Worm (Caenorhabditis elegans) whole organism, L4 larva: Measurements from ENCODE around the gene npr-27.

Source experiments
- D1046.2 ChIP-seq: fragments of 200-800 bp; sonication (Bioruptor generic); IDR thresholded peaks from 2 replicates; pipeline ENCODE4 v1.3.6; 2022; ENCODE audit warnings: missing genetic modification characterization, missing compliant biosample characterization
- R02D3.7 ChIP-seq: fragments of 150-350 bp; sonication (generic microtip); optimal IDR thresholded peaks from 3 replicates; lab custom pipeline; 2014; ENCODE audit warnings: missing biosample characterization, missing genetic modification characterization
- ZK337.2 ChIP-seq: fragments of 200-800 bp; sonication (Bioruptor generic); IDR thresholded peaks from 2 replicates; pipeline ENCODE4 v1.3.6; 2022; ENCODE audit warnings: missing genetic modification reagents, missing genetic modification characterization, missing compliant biosample characterization
- aha-1 ChIP-seq: fragments of 150-350 bp; peaks from one replicate; lab custom pipeline; 2014; ENCODE audit warnings: missing biosample characterization, missing genetic modification characterization
- arid-1 ChIP-seq: fragments of 200-800 bp; sonication (Bioruptor generic); conservative IDR thresholded peaks from 2 replicates; pipeline ENCODE4 v1.3.6; 2022; ENCODE audit warnings: missing genetic modification reagents, missing genetic modification characterization, missing compliant biosample characterization
- ceh-20 ChIP-seq: fragments of 200-800 bp; sonication (Bioruptor generic); IDR thresholded peaks from 2 replicates; pipeline ENCODE4 v1.3.6; 2022; ENCODE audit warnings: missing genetic modification reagents, missing genetic modification characterization, missing compliant biosample characterization
- ceh-62 ChIP-seq: sonication (generic microtip); optimal IDR thresholded peaks from 2 replicates; lab custom pipeline; 2017; ENCODE audit warnings: missing biosample characterization, missing genetic modification characterization
- ceh-82 ChIP-seq: sonication (generic microtip); optimal IDR thresholded peaks from 2 replicates; lab custom pipeline; 2017; ENCODE audit warnings: missing biosample characterization, missing genetic modification characterization
- ctbp-1 ChIP-seq: fragments of 200-800 bp; sonication (Bioruptor generic); IDR thresholded peaks from 2 replicates; pipeline ENCODE4 v1.3.6; 2022; ENCODE audit warnings: missing genetic modification reagents, missing genetic modification characterization, missing compliant biosample characterization
- daf-8 ChIP-seq: fragments of 200-800 bp; sonication (Bioruptor generic); IDR thresholded peaks from 2 replicates; pipeline ENCODE4 v1.3.6; 2022; ENCODE audit warnings: missing genetic modification characterization, missing compliant biosample characterization
- dmd-6 ChIP-seq: fragments of 200-800 bp; sonication (Bioruptor generic); IDR thresholded peaks from 2 replicates; pipeline ENCODE4 v1.3.6; 2022; ENCODE audit warnings: missing genetic modification reagents, missing genetic modification characterization, missing compliant biosample characterization
- dmd-8 ChIP-seq: fragments of 200-800 bp; sonication (Bioruptor generic); IDR thresholded peaks from 2 replicates; pipeline ENCODE4 v1.3.6; 2022; ENCODE audit warnings: missing genetic modification characterization, missing compliant biosample characterization
- fos-1 ChIP-seq: fragments of 150-350 bp; optimal IDR thresholded peaks from 2 replicates; lab custom pipeline; 2014; ENCODE audit warnings: missing biosample characterization, missing genetic modification characterization
- gei-8 ChIP-seq: fragments of 200-800 bp; sonication (Bioruptor generic); optimal IDR thresholded peaks from 2 replicates; lab custom pipeline; 2018; ENCODE audit warnings: mild to moderate bottlenecking, missing genetic modification characterization, missing compliant biosample characterization
- hif-1 ChIP-seq, 2 experiments: sonication (generic microtip); optimal IDR thresholded peaks; 2 replicates each; lab custom pipeline; 2016 to 2017; ENCODE audit warnings: missing compliant biosample characterization in 2 of 2, missing genetic modification characterization in 2 of 2, missing genetic modification reagents in 2 of 2, missing genotype in 2 of 2, mild to moderate bottlenecking in 1 of 2
- hlh-30 ChIP-seq: sonication (generic microtip); optimal IDR thresholded peaks from 2 replicates; lab custom pipeline; 2017; ENCODE audit warnings: antibody characterized with exemption, mild to moderate bottlenecking, missing genetic modification characterization, missing compliant biosample characterization; ENCODE audit not compliant: insufficient read depth
- jun-1 ChIP-seq: fragments of 150-350 bp; optimal IDR thresholded peaks from 2 replicates; lab custom pipeline; 2014; ENCODE audit warnings: missing biosample characterization, missing genetic modification reagents, missing genetic modification characterization
- lim-7 ChIP-seq: fragments of 200-800 bp; sonication (Bioruptor generic); IDR thresholded peaks from 2 replicates; pipeline ENCODE4 v1.3.6; 2022; ENCODE audit warnings: missing genetic modification characterization, missing compliant biosample characterization
- lin-29 ChIP-seq: fragments of 200-800 bp; sonication (Bioruptor generic); IDR thresholded peaks from 2 replicates; pipeline ENCODE4 v1.3.6; 2022; ENCODE audit warnings: missing genetic modification reagents, missing genetic modification characterization, missing compliant biosample characterization
- lir-3 ChIP-seq: sonication (generic microtip); optimal IDR thresholded peaks from 2 replicates; lab custom pipeline; 2016; ENCODE audit warnings: mild to moderate bottlenecking, missing genetic modification characterization, missing compliant biosample characterization
- mdl-1 ChIP-seq, 2 experiments: fragments of 150-350 bp in 1 of 2; sonication (generic microtip) in 1 of 2; optimal IDR thresholded peaks; 2 replicates each; lab custom pipeline; 2014 to 2017; ENCODE audit warnings: missing biosample characterization in 2 of 2, missing genetic modification characterization in 2 of 2
- mep-1 ChIP-seq: fragments of 150-350 bp; sonication (generic microtip); optimal IDR thresholded peaks from 3 replicates; lab custom pipeline; 2014; ENCODE audit warnings: missing biosample characterization, missing genetic modification characterization
- mes-2 ChIP-seq: sonication (generic microtip); optimal IDR thresholded peaks from 2 replicates; lab custom pipeline; 2016; ENCODE audit warnings: missing genotype, mild to moderate bottlenecking, missing genetic modification characterization, missing compliant biosample characterization; ENCODE audit not compliant: poor library complexity, severe bottlenecking
- nhr-10 ChIP-seq: fragments of 150-350 bp; optimal IDR thresholded peaks from 2 replicates; lab custom pipeline; 2014; ENCODE audit warnings: missing biosample characterization, missing genetic modification characterization
- nhr-102 ChIP-seq: sonication (generic microtip); optimal IDR thresholded peaks from 2 replicates; lab custom pipeline; 2016; ENCODE audit warnings: mild to moderate bottlenecking, missing genetic modification characterization, moderate library complexity, missing compliant biosample characterization
- nhr-25 ChIP-seq: sonication (generic microtip); optimal IDR thresholded peaks from 2 replicates; lab custom pipeline; 2017; ENCODE audit warnings: missing genetic modification characterization, mild to moderate bottlenecking, missing compliant biosample characterization, antibody characterized with exemption, moderate library complexity, borderline replicate concordance; ENCODE audit not compliant: insufficient read depth
- nhr-28 ChIP-seq: fragments of 150-350 bp; optimal IDR thresholded peaks from 2 replicates; lab custom pipeline; 2014; ENCODE audit warnings: missing biosample characterization, missing genetic modification characterization
- nhr-41 ChIP-seq: fragments of 200-800 bp; sonication (Bioruptor generic); IDR thresholded peaks from 2 replicates; pipeline ENCODE4 v1.3.6; 2022; ENCODE audit warnings: missing genetic modification reagents, missing genetic modification characterization, missing compliant biosample characterization
- nhr-6 ChIP-seq: fragments of 150-350 bp; optimal IDR thresholded peaks from 2 replicates; lab custom pipeline; 2014; ENCODE audit warnings: missing biosample characterization, missing genetic modification characterization
- nhr-76 ChIP-seq: fragments of 150-350 bp; optimal IDR thresholded peaks from 2 replicates; lab custom pipeline; 2014; ENCODE audit warnings: missing biosample characterization, missing genetic modification characterization
- nhr-77 ChIP-seq: fragments of 150-350 bp; optimal IDR thresholded peaks from 2 replicates; lab custom pipeline; 2014; ENCODE audit warnings: missing biosample characterization, missing genetic modification characterization
- pqm-1 ChIP-seq: sonication (generic microtip); optimal IDR thresholded peaks from 2 replicates; lab custom pipeline; 2017; ENCODE audit warnings: missing biosample characterization, missing genetic modification characterization
- rbr-2 ChIP-seq: sonication (generic microtip); optimal IDR thresholded peaks from 2 replicates; lab custom pipeline; 2016; ENCODE audit warnings: missing genotype, missing genetic modification characterization, missing compliant biosample characterization
- spr-1 ChIP-seq: sonication (generic microtip); optimal IDR thresholded peaks from 2 replicates; lab custom pipeline; 2016; ENCODE audit warnings: mild to moderate bottlenecking, missing genetic modification characterization, missing compliant biosample characterization
- spr-3 ChIP-seq: fragments of 200-800 bp; sonication (Bioruptor generic); optimal IDR thresholded peaks from 2 replicates; lab custom pipeline; 2018; ENCODE audit warnings: mild to moderate bottlenecking, missing genetic modification characterization, missing compliant biosample characterization
- unc-39 ChIP-seq: sonication (generic microtip); optimal IDR thresholded peaks from 2 replicates; lab custom pipeline; 2017; ENCODE audit warnings: missing biosample characterization, missing genetic modification characterization
- ztf-11 ChIP-seq: fragments of 150-350 bp; optimal IDR thresholded peaks from 2 replicates; lab custom pipeline; 2014; ENCODE audit warnings: missing biosample characterization, missing genetic modification characterization
- ztf-7 ChIP-seq: fragments of 150-350 bp; optimal IDR thresholded peaks from 2 replicates; lab custom pipeline; 2014; ENCODE audit warnings: missing biosample characterization, missing genetic modification characterization

The npr-27 gene

ce11 chrIV:7258253-7258652, 47.2 kb upstream of the npr-27 start, which contains the start of gene C06E4.6 (continued):
- peak in 1 of 2 experiments; percentile 66 for TF ChIP-seq mdl-1 (tag; optimal IDR thresholded peaks at IDR 0.05; lab: Kevin White, UChicago)
- TF ChIP-seq ceh-20 (GFP tag; lab: Robert Waterston, UW) = no peak
- no peak for TF ChIP-seq nhr-10 (tag; lab: Kevin White, UChicago)
- TF ChIP-seq ztf-7 (tag; lab: Kevin White, UChicago) = no peak
- no peak for TF ChIP-seq hif-1 (tag; optimal IDR thresholded peaks at IDR 0.05; lab: Kevin White, UChicago)
- peak; percentile 82 for TF ChIP-seq dmd-6
- no peak for TF ChIP-seq ZK337.2 (GFP tag; lab: Robert Waterston, UW)
- peak; percentile 7 for TF ChIP-seq nhr-77
- TF ChIP-seq spr-3 (GFP tag; lab: Kevin White, UChicago) = no peak
- TF ChIP-seq fos-1 (tag; lab: Kevin White, UChicago) = no peak
- TF ChIP-seq rbr-2 (tag; lab: Kevin White, UChicago) = no peak
- TF ChIP-seq nhr-25 (tag; lab: Kevin White, UChicago) = no peak
- TF ChIP-seq dmd-8 (GFP tag; lab: Robert Waterston, UW) = no peak
- no peak for TF ChIP-seq ceh-62
- no peak for TF ChIP-seq nhr-41 (GFP tag; lab: Robert Waterston, UW)
- TF ChIP-seq D1046.2 (GFP tag; lab: Robert Waterston, UW) = no peak
- no peak for TF ChIP-seq ceh-82 (tag; lab: Kevin White, UChicago)
- TF ChIP-seq lir-3 (tag; lab: Kevin White, UChicago) = no peak
- TF ChIP-seq daf-8 (GFP tag; lab: Robert Waterston, UW) = no peak

- TF ChIP-seq nhr-102 (peak; percentile 71), nhr-28 (tag; lab: Kevin White, UChicago) (peak; percentile 97), nhr-41 (GFP tag; lab: Robert Waterston, UW) (no peak), dmd-6 (peak; percentile 81), hlh-30 (tag; lab: Kevin White, UChicago) (peak; percentile 5), nhr-77 (peak; percentile 25), R02D3.7 (tag; lab: Kevin White, UChicago) (no peak)
Measured at ce11 chrIV:7260587-7260986, 44.8 kb upstream of the npr-27 start, which contains the start of gene C06E4.3. C06E4.3 (plus strand) TSS chrIV:7260875.

- TF ChIP-seq ztf-11 (tag; lab: Kevin White, UChicago) (no peak), ctbp-1 (GFP tag; lab: Robert Waterston, UW) (no peak), arid-1 (GFP tag; lab: Robert Waterston, UW) (no peak), jun-1 (no peak), spr-1 (tag; lab: Kevin White, UChicago) (no peak), aha-1 (tag; lab: Kevin White, UChicago) (no peak), lim-7 (no peak), pqm-1 (tag; lab: Kevin White, UChicago) (no peak), lin-29 (no peak), unc-39 (tag; lab: Kevin White, UChicago) (no peak), nhr-76 (tag; lab: Kevin White, UChicago) (no peak), nhr-6 (tag; lab: Kevin White, UChicago) (no peak), mes-2 (tag; lab: Kevin White, UChicago) (no peak), mep-1 (tag; lab: Kevin White, UChicago) (no peak), gei-8 (GFP tag; lab: Kevin White, UChicago) (no peak), nhr-28 (tag; lab: Kevin White, UChicago) (no peak)
Measured at ce11 chrIV:7263137-7263536, 42.3 kb upstream of the npr-27 start, which contains the start of gene glb-2. glb-2 (minus strand) TSS chrIV:7263237.
